Worm (Caenorhabditis elegans) whole organism, late embryonic: ENCODE measurements around the gene cbp-1.

Experiments
- K02D7.2 ChIP-seq: sonication (generic microtip); optimal IDR thresholded peaks from 2 replicates; lab custom pipeline; 2017; ENCODE audit warnings: mild to moderate bottlenecking, missing genetic modification characterization, missing compliant biosample characterization
- ama-1 ChIP-seq: fragments of 150-350 bp; optimal IDR thresholded peaks from 2 replicates; lab custom pipeline; 2014
- ceh-14 ChIP-seq: sonication (generic microtip); optimal IDR thresholded peaks from 2 replicates; lab custom pipeline; 2016; ENCODE audit warnings: missing genotype, missing genetic modification characterization, missing compliant biosample characterization
- ceh-34 ChIP-seq: sonication (generic microtip); optimal IDR thresholded peaks from 2 replicates; lab custom pipeline; 2016; ENCODE audit warnings: mild to moderate bottlenecking, missing genetic modification characterization, missing compliant biosample characterization
- ceh-9 ChIP-seq: sonication (generic microtip); optimal IDR thresholded peaks from 2 replicates; lab custom pipeline; 2016; ENCODE audit warnings: mild to moderate bottlenecking, missing genetic modification characterization, inconsistent platforms, missing compliant biosample characterization
- eyg-1 ChIP-seq: sonication (generic microtip); optimal IDR thresholded peaks from 2 replicates; lab custom pipeline; 2016; ENCODE audit warnings: missing genotype, missing genetic modification characterization, missing compliant biosample characterization
- hlh-8 ChIP-seq: sonication (generic microtip); optimal IDR thresholded peaks from 2 replicates; lab custom pipeline; 2016; ENCODE audit warnings: missing genotype, missing genetic modification characterization, missing compliant biosample characterization
- nfya-1 ChIP-seq: sonication (generic microtip); optimal IDR thresholded peaks from 2 replicates; lab custom pipeline; 2017; ENCODE audit warnings: missing genetic modification characterization, mild to moderate bottlenecking, missing compliant biosample characterization, antibody characterized with exemption, moderate library complexity
- pax-1 ChIP-seq: fragments of 150-350 bp; optimal IDR thresholded peaks from 2 replicates; lab custom pipeline; 2014; ENCODE audit warnings: missing biosample characterization, missing genetic modification characterization
- pqm-1 ChIP-seq: sonication (generic microtip); optimal IDR thresholded peaks from 2 replicates; lab custom pipeline; 2016; ENCODE audit warnings: missing genetic modification characterization, missing compliant biosample characterization
- pros-1 ChIP-seq: fragments of 150-350 bp; optimal IDR thresholded peaks from 2 replicates; lab custom pipeline; 2014; ENCODE audit warnings: missing biosample characterization, missing genetic modification reagents, missing genetic modification characterization
- unc-86 ChIP-seq: sonication (generic microtip); optimal IDR thresholded peaks from 2 replicates; lab custom pipeline; 2016; ENCODE audit warnings: missing genetic modification characterization, missing compliant biosample characterization

DNA sequence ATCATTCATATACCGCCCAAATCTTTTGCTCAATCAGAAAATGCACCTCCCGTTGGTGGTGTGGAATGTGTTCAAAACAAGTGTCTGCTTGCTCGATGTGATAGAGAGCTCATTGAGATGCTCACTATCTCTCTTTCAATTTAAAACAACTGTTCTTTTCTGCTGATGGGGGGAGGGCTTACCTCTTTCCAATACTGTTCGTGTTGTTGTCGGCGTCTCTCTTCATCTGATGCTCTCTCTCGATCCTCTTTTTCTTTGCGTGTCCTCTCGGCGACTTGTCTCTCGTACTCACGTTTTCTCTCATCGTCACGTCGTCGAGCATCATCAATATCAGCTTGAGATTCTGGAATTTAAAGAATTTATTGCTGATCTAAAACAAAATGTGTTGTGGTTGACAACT lies 24.3 kb upstream of the cbp-1 start:
- TF ChIP-seq nfya-1 (tag; lab: Kevin White, UChicago) (peak; percentile 0), ceh-9 (no peak), ama-1 (lab: Kevin White, UChicago) (no peak), pqm-1 (tag; lab: Kevin White, UChicago) (no peak), ceh-34 (tag; lab: Kevin White, UChicago) (no peak), pax-1 (tag; lab: Kevin White, UChicago) (no peak), eyg-1 (tag; lab: Kevin White, UChicago) (no peak), ceh-14 (tag; lab: Kevin White, UChicago) (no peak), unc-86 (tag; lab: Kevin White, UChicago) (no peak), K02D7.2 (tag; lab: Kevin White, UChicago) (no peak), hlh-8 (no peak), pros-1 (tag; lab: Kevin White, UChicago) (no peak)
